Fruit fly (Drosophila melanogaster): ENCODE measurements around the gene Smr.
A peak's percentile ranks its signal among the peaks of the same experiment; 100 is the strongest.

Smr gene

dm6 chrX:12734710-12735462 is 7.5 kb downstream of the Smr start (continued):
- TF ChIP-seq CG33213 (GFP tag; optimal IDR thresholded peaks at IDR 0.05) (no peak), zfh2 (GFP tag; optimal IDR thresholded peaks at IDR 0.05) (no peak), Usf (GFP tag; optimal IDR thresholded peaks at IDR 0.05) (peak; percentile 82), CG9932 (GFP tag; IDR thresholded peaks at IDR 0.05) (peak; percentile 93), zen2 (GFP tag; IDR thresholded peaks at IDR 0.05; ENCODE audit: partially characterized antibody) (no peak), CG18619 (GFP tag; optimal IDR thresholded peaks at IDR 0.05) (peak; percentile 81), CG16813 (GFP tag; IDR thresholded peaks at IDR 0.05; ENCODE audit: partially characterized antibody) (no peak), HLH3B (GFP tag; IDR thresholded peaks at IDR 0.05) (peak; percentile 83; the same call in 1 of the 2 replicates), hth (optimal IDR thresholded peaks at IDR 0.05) (no peak), Lim3 (GFP tag; IDR thresholded peaks at IDR 0.05) (peak; percentile 77; the same call in 1 of the 2 replicates), CG6175 (GFP tag; IDR thresholded peaks at IDR 0.05) (peak; percentile 57; the same call in 1 of the 3 replicates), Pdp1 (GFP tag; optimal IDR thresholded peaks at IDR 0.05) (peak in 1 of 2 experiments; percentile 3), CG16815 (GFP tag; optimal IDR thresholded peaks at IDR 0.05) (peak; percentile 78), ase (GFP tag; IDR thresholded peaks at IDR 0.05) (peak; percentile 80), cg (GFP tag; optimal IDR thresholded peaks at IDR 0.05) (no peak), CG13123 (GFP tag; optimal IDR thresholded peaks at IDR 0.05) (no peak), eve (GFP tag; optimal IDR thresholded peaks at IDR 0.05) (no peak), Dip2 (GFP tag; IDR thresholded peaks at IDR 0.05) (no peak), run (tag; optimal IDR thresholded peaks at IDR 0.05) (peak; percentile 84), Fer2 (tag; optimal IDR thresholded peaks at IDR 0.05) (peak; percentile 93), esg (GFP tag; conservative IDR thresholded peaks at IDR 0.05) (peak; percentile 84), kni (GFP tag; optimal IDR thresholded peaks at IDR 0.05) (no peak), MTF-1 (GFP tag; optimal IDR thresholded peaks at IDR 0.05; ENCODE audit: borderline replicate concordance) (peak; percentile 36), CG18262 (tag; optimal IDR thresholded peaks at IDR 0.05) (peak; percentile 90), CG4360 (GFP tag; IDR thresholded peaks at IDR 0.05) (no peak), GATAe (GFP tag; conservative IDR thresholded peaks at IDR 0.05) (peak; percentile 77), CG1603 (tag; optimal IDR thresholded peaks at IDR 0.05) (peak; percentile 19), her (GFP tag; optimal IDR thresholded peaks at IDR 0.05) (no peak), Six4 (GFP tag; optimal IDR thresholded peaks at IDR 0.05) (peak; percentile 22), jumu (GFP tag; optimal IDR thresholded peaks at IDR 0.05) (no peak), Fer3 (tag; optimal IDR thresholded peaks at IDR 0.05) (peak; percentile 94), CG13775 (GFP tag; optimal IDR thresholded peaks at IDR 0.05) (peak; percentile 82), CG6813 (GFP tag; optimal IDR thresholded peaks at IDR 0.05) (peak; percentile 88), klu (GFP tag; IDR thresholded peaks at IDR 0.05) (peak; percentile 87), sima (GFP tag; optimal IDR thresholded peaks at IDR 0.05) (no peak), CG12744 (GFP tag; optimal IDR thresholded peaks at IDR 0.05) (no peak), twi (tag; optimal IDR thresholded peaks at IDR 0.05) (peak; percentile 80), NC2α (GFP tag; optimal IDR thresholded peaks at IDR 0.05) (no peak), CG7556 (GFP tag; optimal IDR thresholded peaks at IDR 0.05) (peak; percentile 41), peb (GFP tag; IDR thresholded peaks at IDR 0.05) (peak; percentile 72), Hmx (GFP tag; optimal IDR thresholded peaks at IDR 0.05) (peak; percentile 1), unpg (GFP tag; optimal IDR thresholded peaks at IDR 0.05) (peak; percentile 90), cad (GFP tag; optimal IDR thresholded peaks at IDR 0.05) (no peak), CG14860 (GFP tag; IDR thresholded peaks at IDR 0.05; ENCODE audit: partially characterized antibody) (no peak), z (GFP tag; IDR thresholded peaks at IDR 0.05) (no peak), CG14014 (GFP tag; IDR thresholded peaks at IDR 0.05) (peak; percentile 89), CG32767 (GFP tag; IDR thresholded peaks at IDR 0.05) (peak; percentile 78), CG13424 (tag; optimal IDR thresholded peaks at IDR 0.05) (peak; percentile 96), Fer1 (GFP tag; optimal IDR thresholded peaks at IDR 0.05) (peak; percentile 92), exex (tag; optimal IDR thresholded peaks at IDR 0.05) (peak; percentile 82)
